Fruit fly (Drosophila melanogaster) whole organism, embryonic: ENCODE results near the gene ry.

Experiments used
- ATbp ChIP-seq: fragments of 200-800 bp; sonication (Bioruptor generic); optimal IDR thresholded peaks from 2 replicates; lab custom pipeline; 2017; ENCODE audit warnings: missing biosample characterization, mild to moderate bottlenecking, missing genetic modification characterization, missing genetic modification reagents
- Adf1 ChIP-seq: fragments of 200-800 bp; sonication (Bioruptor generic); IDR thresholded peaks from 2 replicates; pipeline ENCODE4 v1.3.6; 2022; ENCODE audit warnings: missing biosample characterization, missing genetic modification characterization
- Aef1 ChIP-seq: fragments of 200-800 bp; sonication (Bioruptor generic); IDR thresholded peaks from 3 replicates; pipeline ENCODE4 v1.3.6; 2022; ENCODE audit warnings: missing biosample characterization, missing genetic modification characterization
- Antp ChIP-seq: fragments of 200-800 bp; sonication (Bioruptor generic); optimal IDR thresholded peaks from 3 replicates; lab custom pipeline; 2016; ENCODE audit warnings: missing biosample characterization, missing genetic modification characterization
- BtbVII ChIP-seq: fragments of 200-800 bp; sonication (Bioruptor generic); optimal IDR thresholded peaks from 3 replicates; lab custom pipeline; 2017; ENCODE audit warnings: missing biosample characterization, mild to moderate bottlenecking, missing genetic modification characterization
- CG11093 ChIP-seq: fragments of 200-800 bp; sonication (Bioruptor generic); IDR thresholded peaks from 3 replicates; pipeline ENCODE4 v1.3.6; 2022; ENCODE audit warnings: missing biosample characterization, missing genetic modification characterization
- CG11398 ChIP-seq: fragments of 200-800 bp; sonication (Bioruptor generic); optimal IDR thresholded peaks from 2 replicates; lab custom pipeline; 2016; ENCODE audit warnings: missing biosample characterization, missing genetic modification characterization
- CG12155 ChIP-seq: fragments of 200-800 bp; sonication (Bioruptor generic); optimal IDR thresholded peaks from 3 replicates; lab custom pipeline; 2016; ENCODE audit warnings: missing biosample characterization, missing genetic modification characterization
- CG12744 ChIP-seq: fragments of 200-800 bp; sonication (Bioruptor generic); optimal IDR thresholded peaks from 2 replicates; lab custom pipeline; 2016; ENCODE audit warnings: missing biosample characterization, missing genetic modification characterization
- CG13424 ChIP-seq: fragments of 200-800 bp; sonication (Bioruptor generic); optimal IDR thresholded peaks from 2 replicates; lab custom pipeline; 2019; ENCODE audit warnings: missing biosample characterization, mild to moderate bottlenecking, missing genetic modification characterization, moderate library complexity
- CG1529 ChIP-seq: fragments of 200-800 bp; sonication (Bioruptor generic); optimal IDR thresholded peaks from 3 replicates; lab custom pipeline; 2018; ENCODE audit warnings: missing biosample characterization, missing genetic modification characterization
- CG17359 ChIP-seq: fragments of 200-800 bp; sonication (Bioruptor generic); optimal IDR thresholded peaks from 3 replicates; lab custom pipeline; 2018; ENCODE audit warnings: missing biosample characterization, mild to moderate bottlenecking, missing genetic modification characterization, moderate library complexity
- CG17802 ChIP-seq: fragments of 200-800 bp; sonication (Bioruptor generic); optimal IDR thresholded peaks from 2 replicates; lab custom pipeline; 2018; ENCODE audit warnings: missing biosample characterization, mild to moderate bottlenecking, missing genetic modification characterization, moderate library complexity
- CG18599 ChIP-seq: fragments of 200-800 bp; sonication (Bioruptor generic); optimal IDR thresholded peaks from 3 replicates; lab custom pipeline; 2017; ENCODE audit warnings: missing biosample characterization, missing genetic modification characterization, mild to moderate bottlenecking, moderate library complexity, missing genetic modification reagents
- CG31441 ChIP-seq: fragments of 200-800 bp; sonication (Bioruptor generic); IDR thresholded peaks from 2 replicates; pipeline ENCODE4 v1.3.6; 2022; ENCODE audit warnings: missing biosample characterization, missing genetic modification characterization
- CG4328 ChIP-seq: fragments of 200-800 bp; sonication (Bioruptor generic); optimal IDR thresholded peaks from 3 replicates; lab custom pipeline; 2017; ENCODE audit warnings: missing biosample characterization, missing genetic modification reagents, missing genetic modification characterization
- CG9609 ChIP-seq: fragments of 200-800 bp; sonication (Bioruptor generic); optimal IDR thresholded peaks from 3 replicates; lab custom pipeline; 2016; ENCODE audit warnings: missing biosample characterization, missing genetic modification characterization
- CG9932 ChIP-seq: fragments of 200-800 bp; sonication (Bioruptor generic); IDR thresholded peaks from 2 replicates; pipeline ENCODE4 v1.3.6; 2022; ENCODE audit warnings: missing biosample characterization, missing genetic modification characterization
- Dip2 ChIP-seq: fragments of 200-800 bp; sonication (Bioruptor generic); IDR thresholded peaks from 2 replicates; pipeline ENCODE4 v1.3.6; 2022; ENCODE audit warnings: missing biosample characterization, missing genetic modification characterization
- Dip3 ChIP-seq: fragments of 200-800 bp; sonication (Bioruptor generic); optimal IDR thresholded peaks from 3 replicates; lab custom pipeline; 2016; ENCODE audit warnings: missing biosample characterization, missing genetic modification characterization
- Dll ChIP-seq: fragments of 200-800 bp; sonication (Bioruptor generic); IDR thresholded peaks from 4 replicates; pipeline ENCODE4 v1.3.6; 2022; ENCODE audit warnings: missing biosample characterization, missing genetic modification characterization; ENCODE audit not compliant: partially characterized antibody
- Fer1 ChIP-seq: fragments of 200-800 bp; sonication (Bioruptor generic); optimal IDR thresholded peaks from 2 replicates; lab custom pipeline; 2017; ENCODE audit warnings: missing biosample characterization, mild to moderate bottlenecking, missing genetic modification characterization
- HLH54F ChIP-seq: fragments of 200-800 bp; sonication (Bioruptor generic); optimal IDR thresholded peaks from 3 replicates; lab custom pipeline; 2016; ENCODE audit warnings: missing biosample characterization, missing genetic modification characterization
- Jarid2 ChIP-seq: fragments of 200-800 bp; sonication (Bioruptor generic); optimal IDR thresholded peaks from 3 replicates; lab custom pipeline; 2017; ENCODE audit warnings: mild to moderate bottlenecking, missing biosample characterization, missing genetic modification reagents, missing genetic modification characterization
- Kr ChIP-seq: fragments of 200-800 bp; sonication (Bioruptor generic); optimal IDR thresholded peaks from 2 replicates; lab custom pipeline; 2017; ENCODE audit warnings: missing biosample characterization, mild to moderate bottlenecking, missing genetic modification characterization
- Lhr ChIP-seq: fragments of 200-800 bp; sonication (Bioruptor generic); optimal IDR thresholded peaks from 3 replicates; lab custom pipeline; 2017; ENCODE audit warnings: mild to moderate bottlenecking, missing biosample characterization, missing genetic modification reagents, missing genetic modification characterization
- MBD-R2 ChIP-seq: fragments of 200-800 bp; sonication (Bioruptor generic); IDR thresholded peaks from 2 replicates; pipeline ENCODE4 v1.3.6; 2022; ENCODE audit warnings: missing biosample characterization, missing genetic modification characterization
- MESR4 ChIP-seq: fragments of 200-800 bp; sonication (Bioruptor generic); optimal IDR thresholded peaks from 2 replicates; lab custom pipeline; 2018; ENCODE audit warnings: missing biosample characterization, mild to moderate bottlenecking, missing genetic modification characterization, moderate library complexity
- Neu2 ChIP-seq: fragments of 200-800 bp; sonication (Bioruptor generic); optimal IDR thresholded peaks from 3 replicates; lab custom pipeline; 2016; ENCODE audit warnings: missing biosample characterization, missing genetic modification characterization, borderline replicate concordance
- Nf-YB ChIP-seq: fragments of 200-800 bp; sonication (Bioruptor generic); optimal IDR thresholded peaks from 3 replicates; lab custom pipeline; 2019; ENCODE audit warnings: missing biosample characterization, mild to moderate bottlenecking, missing genetic modification characterization, moderate library complexity
- Taf1 ChIP-seq: fragments of 200-800 bp; sonication (Bioruptor generic); IDR thresholded peaks from 2 replicates; pipeline ENCODE4 v1.3.6; 2022; ENCODE audit warnings: missing biosample characterization, missing genetic modification characterization
- Usf ChIP-seq: fragments of 200-800 bp; sonication (Bioruptor generic); optimal IDR thresholded peaks from 2 replicates; lab custom pipeline; 2017; ENCODE audit warnings: missing genotype, missing biosample characterization, missing genetic modification characterization
- Xbp1 ChIP-seq: fragments of 200-800 bp; sonication (Bioruptor generic); optimal IDR thresholded peaks from 3 replicates; lab custom pipeline; 2016; ENCODE audit warnings: missing biosample characterization, mild to moderate bottlenecking, missing genetic modification characterization
- ac ChIP-seq: fragments of 200-800 bp; sonication (Bioruptor generic); optimal IDR thresholded peaks from 3 replicates; lab custom pipeline; 2017; ENCODE audit warnings: missing biosample characterization, mild to moderate bottlenecking, missing genetic modification characterization
- cas ChIP-seq: fragments of 200-800 bp; sonication (Bioruptor generic); IDR thresholded peaks from 2 replicates; pipeline ENCODE4 v1.3.6; 2022; ENCODE audit warnings: missing biosample characterization, missing genetic modification characterization
- cg ChIP-seq: fragments of 200-800 bp; sonication (Bioruptor generic); optimal IDR thresholded peaks from 3 replicates; lab custom pipeline; 2019; ENCODE audit warnings: missing biosample characterization, mild to moderate bottlenecking, missing genetic modification characterization, moderate library complexity
- dan ChIP-seq: fragments of 200-800 bp; sonication (Bioruptor generic); IDR thresholded peaks from 2 replicates; pipeline ENCODE4 v1.3.6; 2022; ENCODE audit warnings: missing biosample characterization, missing genetic modification characterization
- disco-r ChIP-seq: fragments of 200-800 bp; sonication (Bioruptor generic); optimal IDR thresholded peaks from 2 replicates; lab custom pipeline; 2016; ENCODE audit warnings: missing biosample characterization, missing genetic modification characterization
- dmrt11E ChIP-seq: fragments of 200-800 bp; sonication (Bioruptor generic); optimal IDR thresholded peaks from 3 replicates; lab custom pipeline; 2018; ENCODE audit warnings: missing biosample characterization, mild to moderate bottlenecking, missing genetic modification characterization, moderate library complexity
- hth ChIP-seq: fragments of >200 bp; optimal IDR thresholded peaks from 2 replicates; lab custom pipeline; 2017; ENCODE audit warnings: inconsistent platforms
- ind ChIP-seq: fragments of 200-800 bp; sonication (Bioruptor generic); optimal IDR thresholded peaks from 3 replicates; lab custom pipeline; 2016; ENCODE audit warnings: missing biosample characterization, missing genetic modification characterization
- lbe ChIP-seq: fragments of 200-800 bp; sonication (Bioruptor generic); optimal IDR thresholded peaks from 2 replicates; lab custom pipeline; 2016; ENCODE audit warnings: missing biosample characterization, mild to moderate bottlenecking, missing genetic modification characterization
- onecut ChIP-seq: fragments of 200-800 bp; sonication (Bioruptor generic); IDR thresholded peaks from 2 replicates; pipeline ENCODE4 v1.3.6; 2022; ENCODE audit warnings: missing biosample characterization, missing genetic modification characterization
- otp ChIP-seq: fragments of 200-800 bp; sonication (Bioruptor generic); IDR thresholded peaks from 3 replicates; pipeline ENCODE4, ENCODE4 v1.3.6; 2022; ENCODE audit warnings: missing biosample characterization, missing genetic modification characterization
- phol ChIP-seq: fragments of 200-800 bp; sonication (Bioruptor generic); optimal IDR thresholded peaks from 3 replicates; lab custom pipeline; 2018; ENCODE audit warnings: missing biosample characterization, mild to moderate bottlenecking, missing genetic modification characterization, moderate library complexity
- psq ChIP-seq: fragments of 200-800 bp; sonication (Bioruptor generic); optimal IDR thresholded peaks from 2 replicates; lab custom pipeline; 2017; ENCODE audit warnings: missing biosample characterization, missing genetic modification characterization
- row ChIP-seq: fragments of 200-800 bp; sonication (Bioruptor generic); IDR thresholded peaks from 3 replicates; pipeline ENCODE4 v1.3.6; 2022; ENCODE audit warnings: missing biosample characterization, missing genetic modification characterization
- sens-2 ChIP-seq: fragments of 200-800 bp; sonication (Bioruptor generic); IDR thresholded peaks from 2 replicates; pipeline ENCODE4 v1.3.6; 2022; ENCODE audit warnings: missing biosample characterization, missing genetic modification characterization
- slp2 ChIP-seq: fragments of 200-800 bp; sonication (Bioruptor generic); optimal IDR thresholded peaks from 2 replicates; lab custom pipeline; 2016; ENCODE audit warnings: missing biosample characterization, missing genetic modification characterization
- so ChIP-seq: fragments of 200-800 bp; sonication (Bioruptor generic); IDR thresholded peaks from 3 replicates; pipeline ENCODE4 v1.3.6; 2022; ENCODE audit warnings: missing biosample characterization, missing genetic modification characterization
- ssp ChIP-seq: fragments of 200-800 bp; sonication (Bioruptor generic); IDR thresholded peaks from 2 replicates; pipeline ENCODE4 v1.3.6; 2022; ENCODE audit warnings: missing biosample characterization, missing genetic modification characterization
- unpg ChIP-seq: fragments of 200-800 bp; sonication (Bioruptor generic); optimal IDR thresholded peaks from 3 replicates; lab custom pipeline; 2018; ENCODE audit warnings: missing biosample characterization, mild to moderate bottlenecking, missing genetic modification characterization, moderate library complexity

The ry gene

dm6 chr3R:13065180-13065757 lies 32.9 kb downstream of the ry start (continued):
- TF ChIP-seq dmrt11E (tag; lab: Kevin White, UChicago) (no peak), CG11093 (no peak), Aef1 (GFP tag; lab: Robert Waterston, UW) (no peak), onecut (GFP tag; lab: Robert Waterston, UW) (no peak), CG11398 (GFP tag; lab: Kevin White, UChicago) (no peak), dan (GFP tag; lab: Robert Waterston, UW) (no peak), Jarid2 (GFP tag; lab: Kevin White, UChicago) (peak; percentile 15), ssp (GFP tag; lab: Robert Waterston, UW) (no peak), CG17359 (tag; lab: Kevin White, UChicago) (no peak), Adf1 (GFP tag; lab: Robert Waterston, UW) (no peak), lbe (GFP tag; lab: Kevin White, UChicago) (no peak), unpg (no peak), CG12155 (GFP tag; lab: Kevin White, UChicago) (no peak), otp (GFP tag; lab: Robert Waterston, UW) (no peak), Neu2 (GFP tag; lab: Kevin White, UChicago) (no peak), HLH54F (GFP tag; lab: Kevin White, UChicago) (no peak), Usf (GFP tag; lab: Kevin White, UChicago) (no peak), so (GFP tag; lab: Robert Waterston, UW) (no peak), cg (GFP tag; lab: Kevin White, UChicago) (peak; percentile 95), CG1529 (GFP tag; lab: Kevin White, UChicago) (no peak), ATbp (GFP tag; lab: Kevin White, UChicago) (no peak), Dip3 (no peak), MESR4 (GFP tag; lab: Kevin White, UChicago) (no peak), Kr (GFP tag; lab: Kevin White, UChicago) (no peak), CG12744 (no peak), Lhr (GFP tag; lab: Kevin White, UChicago) (no peak), CG9932 (GFP tag; lab: Robert Waterston, UW) (no peak), Fer1 (GFP tag; lab: Kevin White, UChicago) (no peak), CG17802 (no peak), row (peak; percentile 71), CG4328 (GFP tag; lab: Kevin White, UChicago) (no peak), cas (GFP tag; lab: Robert Waterston, UW) (no peak), ind (GFP tag; lab: Kevin White, UChicago) (no peak), ac (GFP tag; lab: Kevin White, UChicago) (no peak), CG9609 (GFP tag; lab: Kevin White, UChicago) (no peak), Nf-YB (peak; percentile 94), phol (tag; lab: Kevin White, UChicago) (peak; percentile 27), Dll (GFP tag; lab: Robert Waterston, UW) (no peak), CG18599 (GFP tag; lab: Kevin White, UChicago) (no peak), BtbVII (GFP tag; lab: Kevin White, UChicago) (no peak), Dip2 (GFP tag; lab: Robert Waterston, UW) (no peak), psq (no peak), slp2 (GFP tag; lab: Kevin White, UChicago) (no peak), CG31441 (GFP tag; lab: Robert Waterston, UW) (no peak), CG13424 (tag; lab: Kevin White, UChicago) (no peak), Antp (GFP tag; lab: Kevin White, UChicago) (no peak), disco-r (GFP tag; lab: Kevin White, UChicago) (no peak), sens-2 (GFP tag; lab: Robert Waterston, UW) (no peak), Xbp1 (GFP tag; lab: Kevin White, UChicago) (no peak), MBD-R2 (GFP tag; lab: Robert Waterston, UW) (no peak), Taf1 (GFP tag; lab: Robert Waterston, UW) (no peak), hth (no peak)
